Worm (Caenorhabditis elegans) whole organism, midembryonic: ENCODE measurements around the gene kin-30.
"Not testable (repeated sequence)": the region's sequence is repeated elsewhere in the genome, so short reads cannot be mapped to it uniquely, and the experiment has no call there.

Experiments used
- T22C8.4 ChIP-seq: fragments of 200-800 bp; sonication (Bioruptor generic); IDR thresholded peaks from 2 replicates; pipeline ENCODE4 v1.3.6; 2022; ENCODE audit warnings: missing genetic modification characterization, missing compliant biosample characterization
- flt-1 ChIP-seq: fragments of 200-800 bp; sonication (Bioruptor generic); IDR thresholded peaks from 2 replicates; pipeline ENCODE4 v1.3.6; 2022; ENCODE audit warnings: missing genetic modification characterization, missing compliant biosample characterization
- ref-1 ChIP-seq: fragments of 200-800 bp; sonication (Bioruptor generic); conservative IDR thresholded peaks from 2 replicates; pipeline ENCODE4 v1.3.6; 2022; ENCODE audit warnings: missing genetic modification reagents, missing genetic modification characterization, missing compliant biosample characterization
- tab-1 ChIP-seq: fragments of 200-800 bp; sonication (Bioruptor generic); IDR thresholded peaks from 2 replicates; pipeline ENCODE4 v1.3.6; 2022; ENCODE audit warnings: missing genetic modification characterization, missing compliant biosample characterization
- ztf-29 ChIP-seq: fragments of 200-800 bp; sonication (Bioruptor generic); IDR thresholded peaks from 2 replicates; pipeline ENCODE4 v1.3.6; 2022; ENCODE audit warnings: missing genetic modification reagents, missing genetic modification characterization, missing compliant biosample characterization

ce11 chrV:15250304-15250703 is 5.7 kb downstream of the kin-30 start, which contains the start of gene srd-28:
- TF ChIP-seq ztf-29 (GFP tag; lab: Robert Waterston, UW); tab-1 (GFP tag; lab: Robert Waterston, UW); ref-1 (GFP tag; lab: Robert Waterston, UW); flt-1 (GFP tag; lab: Robert Waterston, UW); T22C8.4: not testable (repeated sequence)
